Fruit fly (Drosophila melanogaster) whole organism, embryonic: ENCODE data around the gene Ance-2.

Experiments
- Aef1 ChIP-seq: fragments of 200-800 bp; sonication (Bioruptor generic); IDR thresholded peaks from 3 replicates; pipeline ENCODE4 v1.3.6; 2022; ENCODE audit warnings: missing biosample characterization, missing genetic modification characterization
- CG10543 ChIP-seq: fragments of 200-800 bp; sonication (Bioruptor generic); optimal IDR thresholded peaks from 3 replicates; lab custom pipeline; 2017; ENCODE audit warnings: missing biosample characterization, mild to moderate bottlenecking, missing genetic modification characterization, moderate library complexity
- CG13296 ChIP-seq: fragments of 200-800 bp; sonication (Bioruptor generic); optimal IDR thresholded peaks from 3 replicates; lab custom pipeline; 2018; ENCODE audit warnings: missing biosample characterization, mild to moderate bottlenecking, missing genetic modification characterization
- CG13624 ChIP-seq: fragments of 200-800 bp; sonication (Bioruptor generic); optimal IDR thresholded peaks from 2 replicates; lab custom pipeline; 2016; ENCODE audit warnings: missing biosample characterization, missing genetic modification characterization
- CG14014 ChIP-seq: fragments of 200-800 bp; sonication (Bioruptor generic); IDR thresholded peaks from 2 replicates; pipeline ENCODE4 v1.3.6; 2022; ENCODE audit warnings: missing biosample characterization, missing genetic modification characterization
- CG17385 ChIP-seq: fragments of 200-800 bp; sonication (Bioruptor generic); optimal IDR thresholded peaks from 3 replicates; lab custom pipeline; 2018; ENCODE audit warnings: missing biosample characterization, mild to moderate bottlenecking, missing genetic modification characterization
- CG2678 ChIP-seq: fragments of 200-800 bp; sonication (Bioruptor generic); optimal IDR thresholded peaks from 3 replicates; lab custom pipeline; 2019; ENCODE audit warnings: missing biosample characterization, mild to moderate bottlenecking, missing genetic modification characterization, moderate library complexity
- CG2875 ChIP-seq: fragments of 200-800 bp; sonication (Bioruptor generic); optimal IDR thresholded peaks from 2 replicates; lab custom pipeline; 2017; ENCODE audit warnings: missing biosample characterization, mild to moderate bottlenecking, missing genetic modification characterization, missing genetic modification reagents
- CG32532 ChIP-seq: fragments of 200-800 bp; sonication (Bioruptor generic); IDR thresholded peaks from 2 replicates; pipeline ENCODE4 v1.3.6; 2022; ENCODE audit warnings: missing biosample characterization, missing genetic modification characterization
- CG32772 ChIP-seq: fragments of 200-800 bp; sonication (Bioruptor generic); IDR thresholded peaks from 2 replicates; pipeline ENCODE4 v1.3.6; 2022; ENCODE audit warnings: missing biosample characterization, missing genetic modification characterization
- CG3281 ChIP-seq: fragments of 200-800 bp; sonication (Bioruptor generic); optimal IDR thresholded peaks from 3 replicates; lab custom pipeline; 2017; ENCODE audit warnings: missing biosample characterization, mild to moderate bottlenecking, missing genetic modification characterization
- CG4360 ChIP-seq: fragments of 200-800 bp; sonication (Bioruptor generic); IDR thresholded peaks from 2 replicates; pipeline ENCODE4 v1.3.6; 2022; ENCODE audit warnings: missing biosample characterization, missing genetic modification characterization
- CG4707 ChIP-seq: fragments of 200-800 bp; sonication (Bioruptor generic); optimal IDR thresholded peaks from 2 replicates; lab custom pipeline; 2018; ENCODE audit warnings: missing biosample characterization, mild to moderate bottlenecking, missing genetic modification characterization, moderate library complexity
- CG7928 ChIP-seq: fragments of 200-800 bp; sonication (Bioruptor generic); optimal IDR thresholded peaks from 2 replicates; lab custom pipeline; 2017; ENCODE audit warnings: missing biosample characterization, mild to moderate bottlenecking, missing genetic modification characterization
- CG8290 ChIP-seq, 3 experiments: fragments of 200-800 bp; sonication (Bioruptor generic); optimal IDR thresholded peaks; 2 replicates each; lab custom pipeline; 2016 to 2019; ENCODE audit warnings: missing biosample characterization in 3 of 3, missing genetic modification characterization in 3 of 3, mild to moderate bottlenecking in 2 of 3, moderate library complexity in 1 of 3
- CG8924 ChIP-seq: fragments of 200-800 bp; optimal IDR thresholded peaks from 3 replicates; lab custom pipeline; 2019; ENCODE audit warnings: missing biosample characterization, mild to moderate bottlenecking, missing genetic modification characterization, moderate library complexity
- CG9609 ChIP-seq: fragments of 200-800 bp; sonication (Bioruptor generic); optimal IDR thresholded peaks from 3 replicates; lab custom pipeline; 2016; ENCODE audit warnings: missing biosample characterization, missing genetic modification characterization
- CTCF ChIP-seq: fragments of 200-800 bp; sonication (Bioruptor generic); optimal IDR thresholded peaks from 2 replicates; lab custom pipeline; 2017; ENCODE audit warnings: missing biosample characterization, mild to moderate bottlenecking, missing genetic modification characterization, moderate library complexity
- CrebB ChIP-seq: fragments of 200-800 bp; sonication (Bioruptor generic); optimal IDR thresholded peaks from 3 replicates; lab custom pipeline; 2018; ENCODE audit warnings: missing biosample characterization, mild to moderate bottlenecking, missing genetic modification characterization
- Deaf1 ChIP-seq: fragments of 200-800 bp; optimal IDR thresholded peaks from 3 replicates; lab custom pipeline; 2019; ENCODE audit warnings: missing biosample characterization, mild to moderate bottlenecking, missing genetic modification characterization, moderate library complexity
- Dek ChIP-seq: fragments of 200-800 bp; sonication (Bioruptor generic); optimal IDR thresholded peaks from 3 replicates; lab custom pipeline; 2019; ENCODE audit warnings: missing biosample characterization, mild to moderate bottlenecking, missing genetic modification characterization, moderate library complexity
- Dp ChIP-seq: fragments of 200-800 bp; sonication (Bioruptor generic); optimal IDR thresholded peaks from 2 replicates; lab custom pipeline; 2018; ENCODE audit warnings: missing biosample characterization, mild to moderate bottlenecking, missing genetic modification characterization, moderate library complexity
- Ets65A ChIP-seq: fragments of 200-800 bp; sonication (Bioruptor generic); peaks from one replicate; lab custom pipeline; 2016; ENCODE audit warnings: missing biosample characterization, missing genetic modification characterization
- Hand ChIP-seq: fragments of 200-800 bp; sonication (Bioruptor generic); optimal IDR thresholded peaks from 2 replicates; lab custom pipeline; 2017; ENCODE audit warnings: mild to moderate bottlenecking, missing biosample characterization, missing genetic modification reagents, missing genetic modification characterization
- Myb ChIP-seq: fragments of 200-800 bp; sonication (Bioruptor generic); optimal IDR thresholded peaks from 2 replicates; lab custom pipeline; 2016; ENCODE audit warnings: missing biosample characterization, missing genetic modification characterization
- NC2α ChIP-seq: fragments of 200-800 bp; sonication (Bioruptor generic); optimal IDR thresholded peaks from 2 replicates; lab custom pipeline; 2016; ENCODE audit warnings: missing biosample characterization, missing genetic modification characterization
- Pdp1 ChIP-seq, 2 experiments: fragments of 200-800 bp; sonication (Bioruptor generic); optimal IDR thresholded peaks; 3 replicates each; lab custom pipeline; 2016; ENCODE audit warnings: missing biosample characterization in 2 of 2, missing genetic modification characterization in 2 of 2, mild to moderate bottlenecking in 1 of 2, moderate library complexity in 1 of 2
- Scr ChIP-seq: fragments of 200-800 bp; sonication (Bioruptor generic); IDR thresholded peaks from 2 replicates; pipeline ENCODE4 v1.3.6; 2022; ENCODE audit warnings: missing biosample characterization, missing genetic modification characterization; ENCODE audit not compliant: partially characterized antibody
- Ssrp ChIP-seq: fragments of 200-800 bp; sonication (Bioruptor generic); optimal IDR thresholded peaks from 2 replicates; lab custom pipeline; 2018; ENCODE audit warnings: missing biosample characterization, mild to moderate bottlenecking, missing genetic modification characterization, moderate library complexity
- ash1 ChIP-seq: fragments of 200-800 bp; sonication (Bioruptor generic); optimal IDR thresholded peaks from 2 replicates; lab custom pipeline; 2018; ENCODE audit warnings: missing biosample characterization, mild to moderate bottlenecking, missing genetic modification characterization
- chm ChIP-seq: fragments of 200-800 bp; sonication (Bioruptor generic); IDR thresholded peaks from 2 replicates; pipeline ENCODE4 v1.3.6; 2022; ENCODE audit warnings: missing biosample characterization, missing genetic modification characterization
- dati ChIP-seq: fragments of 200-800 bp; sonication (Bioruptor generic); IDR thresholded peaks from 2 replicates; pipeline ENCODE4 v1.3.6; 2022; ENCODE audit warnings: missing biosample characterization, missing genetic modification characterization
- emc ChIP-seq: fragments of 200-800 bp; sonication (Bioruptor generic); optimal IDR thresholded peaks from 2 replicates; lab custom pipeline; 2016; ENCODE audit warnings: missing biosample characterization, missing genetic modification characterization
- fd3F ChIP-seq: fragments of 200-800 bp; sonication (Bioruptor generic); optimal IDR thresholded peaks from 2 replicates; lab custom pipeline; 2018; ENCODE audit warnings: missing biosample characterization, mild to moderate bottlenecking, missing genetic modification characterization, moderate library complexity
- gcm ChIP-seq: fragments of 200-800 bp; sonication (Bioruptor generic); optimal IDR thresholded peaks from 2 replicates; lab custom pipeline; 2019; ENCODE audit warnings: missing biosample characterization, mild to moderate bottlenecking, missing genetic modification characterization, moderate library complexity
- gro ChIP-seq: fragments of 200-800 bp; sonication (Bioruptor generic); optimal IDR thresholded peaks from 2 replicates; lab custom pipeline; 2016; ENCODE audit warnings: missing biosample characterization, missing genetic modification characterization
- gsb-n ChIP-seq: fragments of 200-800 bp; sonication (Bioruptor generic); optimal IDR thresholded peaks from 3 replicates; lab custom pipeline; 2018; ENCODE audit warnings: missing biosample characterization, mild to moderate bottlenecking, missing genetic modification characterization
- klu ChIP-seq: fragments of 200-800 bp; sonication (Bioruptor generic); IDR thresholded peaks from 2 replicates; pipeline ENCODE4 v1.3.6; 2022; ENCODE audit warnings: missing biosample characterization, missing genetic modification characterization
- nom ChIP-seq: fragments of 200-800 bp; sonication (Bioruptor generic); optimal IDR thresholded peaks from 2 replicates; lab custom pipeline; 2017; ENCODE audit warnings: missing biosample characterization, missing genetic modification characterization, mild to moderate bottlenecking, moderate library complexity, missing genetic modification reagents
- p53 ChIP-seq: fragments of 200-800 bp; sonication (Bioruptor generic); optimal IDR thresholded peaks from 2 replicates; lab custom pipeline; 2016; ENCODE audit warnings: missing biosample characterization, missing genetic modification characterization
- ranshi ChIP-seq: fragments of 200-800 bp; sonication (Bioruptor generic); IDR thresholded peaks from 2 replicates; pipeline ENCODE4 v1.3.6; 2022; ENCODE audit warnings: missing biosample characterization, missing genetic modification characterization
- run ChIP-seq: fragments of 200-800 bp; sonication (Bioruptor generic); optimal IDR thresholded peaks from 3 replicates; lab custom pipeline; 2018; ENCODE audit warnings: missing biosample characterization, mild to moderate bottlenecking, missing genetic modification characterization
- sd ChIP-seq: fragments of 200-800 bp; sonication (Bioruptor generic); optimal IDR thresholded peaks from 3 replicates; lab custom pipeline; 2018; ENCODE audit warnings: missing biosample characterization, mild to moderate bottlenecking, missing genetic modification characterization, moderate library complexity
- sima ChIP-seq: fragments of 200-800 bp; sonication (Bioruptor generic); optimal IDR thresholded peaks from 2 replicates; lab custom pipeline; 2016; ENCODE audit warnings: missing biosample characterization, missing genetic modification characterization
- slp2 ChIP-seq: fragments of 200-800 bp; sonication (Bioruptor generic); optimal IDR thresholded peaks from 2 replicates; lab custom pipeline; 2016; ENCODE audit warnings: missing biosample characterization, missing genetic modification characterization
- sna ChIP-seq: fragments of 200-800 bp; sonication (Bioruptor generic); IDR thresholded peaks from 2 replicates; pipeline ENCODE4 v1.3.6; 2022; ENCODE audit warnings: missing biosample characterization, missing genetic modification characterization; ENCODE audit not compliant: partially characterized antibody
- stwl ChIP-seq: fragments of 200-800 bp; sonication (Bioruptor generic); optimal IDR thresholded peaks from 3 replicates; lab custom pipeline; 2018; ENCODE audit warnings: missing biosample characterization, mild to moderate bottlenecking, missing genetic modification characterization, moderate library complexity
- trh ChIP-seq: fragments of 200-800 bp; sonication (Bioruptor generic); optimal IDR thresholded peaks from 2 replicates; lab custom pipeline; 2016; ENCODE audit warnings: missing biosample characterization, missing genetic modification characterization
- tx ChIP-seq: fragments of 200-800 bp; sonication (Bioruptor generic); optimal IDR thresholded peaks from 2 replicates; lab custom pipeline; 2016; ENCODE audit warnings: missing biosample characterization, missing genetic modification characterization
- vfl ChIP-seq: fragments of 200-800 bp; sonication (Bioruptor generic); optimal IDR thresholded peaks from 2 replicates; lab custom pipeline; 2016; ENCODE audit warnings: missing biosample characterization, missing genetic modification characterization
- wek ChIP-seq: fragments of 200-800 bp; sonication (Bioruptor generic); optimal IDR thresholded peaks from 3 replicates; lab custom pipeline; 2018; ENCODE audit warnings: missing biosample characterization, mild to moderate bottlenecking, missing genetic modification characterization, moderate library complexity
- zen2 ChIP-seq: fragments of 200-800 bp; sonication (Bioruptor generic); IDR thresholded peaks from 3 replicates; pipeline ENCODE4 v1.3.6; 2022; ENCODE audit warnings: missing biosample characterization, missing genetic modification characterization; ENCODE audit not compliant: partially characterized antibody

Ance-2 gene

DNA sequence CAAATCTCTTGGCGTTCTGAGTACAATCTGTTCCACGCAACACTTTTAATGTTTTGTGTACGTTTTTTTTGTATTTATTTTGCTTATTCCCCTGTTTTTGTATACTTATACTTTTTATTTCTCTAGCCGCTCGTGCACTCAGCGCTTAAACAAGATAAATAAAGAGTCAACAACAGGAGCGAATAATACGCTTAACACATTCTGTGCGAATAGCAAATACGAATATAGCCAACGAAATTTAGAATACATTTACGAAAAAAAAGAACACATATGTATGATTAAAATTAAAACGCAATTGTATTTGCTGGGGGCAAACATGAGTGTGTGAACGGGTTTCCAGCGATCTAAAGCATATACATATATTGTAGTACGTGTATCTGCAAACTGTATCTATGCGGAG is 27.2 kb upstream of the Ance-2 start (continued):
- no peak for TF ChIP-seq ranshi (GFP tag; lab: Robert Waterston, UW)
- TF ChIP-seq CTCF: no peak
- no peak for TF ChIP-seq Scr (GFP tag; lab: Robert Waterston, UW)
- no peak for TF ChIP-seq CrebB (tag; lab: Kevin White, UChicago)
- TF ChIP-seq dati (GFP tag; lab: Robert Waterston, UW): no peak
- no peak for TF ChIP-seq CG2875 (GFP tag; lab: Kevin White, UChicago)
- no peak for TF ChIP-seq CG17385 (GFP tag; lab: Kevin White, UChicago)
- TF ChIP-seq CG32532 (GFP tag; lab: Robert Waterston, UW): no peak
- TF ChIP-seq slp2 (GFP tag; lab: Kevin White, UChicago): no peak
- TF ChIP-seq nom (GFP tag; lab: Kevin White, UChicago): no peak
- TF ChIP-seq CG4360 (GFP tag; lab: Robert Waterston, UW): no peak
- TF ChIP-seq Ets65A: no peak
- TF ChIP-seq Dp (GFP tag; lab: Kevin White, UChicago): no peak
- no peak for TF ChIP-seq sima (GFP tag; lab: Kevin White, UChicago)
- no peak for TF ChIP-seq run (tag; lab: Kevin White, UChicago)
- no peak for TF ChIP-seq vfl (GFP tag; lab: Kevin White, UChicago)
- no peak for TF ChIP-seq NC2α
- no peak for TF ChIP-seq zen2 (GFP tag; lab: Robert Waterston, UW)
- no peak for TF ChIP-seq gcm (GFP tag; lab: Kevin White, UChicago)
- no peak for TF ChIP-seq emc (GFP tag; lab: Kevin White, UChicago)
- TF ChIP-seq Pdp1 (GFP tag; optimal IDR thresholded peaks at IDR 0.05; lab: Kevin White, UChicago): no peak
- TF ChIP-seq Dek (tag; lab: Kevin White, UChicago): peak; percentile 28
- no peak for TF ChIP-seq trh
- no peak for TF ChIP-seq p53
- TF ChIP-seq CG8290 (GFP tag; optimal IDR thresholded peaks at IDR 0.05; lab: Kevin White, UChicago): no peak
- TF ChIP-seq CG8290 (tag; optimal IDR thresholded peaks at IDR 0.05; lab: Kevin White, UChicago): no peak
- TF ChIP-seq tx (GFP tag; lab: Kevin White, UChicago): no peak
- no peak for TF ChIP-seq CG32772
- TF ChIP-seq Hand (GFP tag; lab: Kevin White, UChicago): peak; percentile 14
- TF ChIP-seq CG7928: no peak
- peak; percentile 8 for TF ChIP-seq CG13624 (GFP tag; lab: Kevin White, UChicago)
- no peak for TF ChIP-seq stwl (tag; lab: Kevin White, UChicago)
- no peak for TF ChIP-seq sna (GFP tag; lab: Robert Waterston, UW)
- TF ChIP-seq CG13296: no peak
- no peak for TF ChIP-seq CG4707
- TF ChIP-seq chm (GFP tag; lab: Robert Waterston, UW): no peak
- TF ChIP-seq Myb (GFP tag; lab: Kevin White, UChicago): no peak
- no peak for TF ChIP-seq Ssrp (tag; lab: Kevin White, UChicago)
- no peak for TF ChIP-seq CG8924
- TF ChIP-seq ash1 (GFP tag; lab: Kevin White, UChicago): no peak
- no peak for TF ChIP-seq wek
- no peak for TF ChIP-seq Deaf1 (tag; lab: Kevin White, UChicago)
- no peak for TF ChIP-seq Aef1 (GFP tag; lab: Robert Waterston, UW)
- TF ChIP-seq CG2678 (tag; lab: Kevin White, UChicago): peak; percentile 54
- peak; percentile 52 for TF ChIP-seq fd3F (GFP tag; lab: Kevin White, UChicago)
- TF ChIP-seq gro (GFP tag; lab: Kevin White, UChicago): peak; percentile 55
- TF ChIP-seq CG14014 (GFP tag; lab: Robert Waterston, UW): no peak; the same call in 1 of the 2 replicates
- TF ChIP-seq klu (GFP tag; lab: Robert Waterston, UW): no peak
- no peak for TF ChIP-seq gsb-n
- no peak for TF ChIP-seq CG9609 (GFP tag; lab: Kevin White, UChicago)
- TF ChIP-seq sd (tag; lab: Kevin White, UChicago): peak; percentile 61
- peak; percentile 71 for TF ChIP-seq CG3281 (GFP tag; lab: Kevin White, UChicago)
- TF ChIP-seq CG10543: peak; percentile 68
